Worm (Caenorhabditis elegans) whole organism, early embryonic: Measurements from ENCODE around the gene srh-203.
"Not testable (repeated sequence)": the region's sequence is repeated elsewhere in the genome, so short reads cannot be mapped to it uniquely, and the experiment has no call there.

Experiments
- F13C5.2 ChIP-seq: sonication (generic microtip); optimal IDR thresholded peaks from 2 replicates; lab custom pipeline; 2017; ENCODE audit warnings: mild to moderate bottlenecking, missing genetic modification characterization, inconsistent platforms, missing compliant biosample characterization
- ceh-36 ChIP-seq: sonication (generic microtip); optimal IDR thresholded peaks from 2 replicates; lab custom pipeline; 2016; ENCODE audit warnings: missing genetic modification characterization, inconsistent platforms, missing compliant biosample characterization
- flt-1 ChIP-seq: fragments of 200-800 bp; sonication (Bioruptor generic); IDR thresholded peaks from 2 replicates; pipeline ENCODE4 v1.3.6; 2022; ENCODE audit warnings: missing genetic modification characterization, missing compliant biosample characterization
- hmg-4 ChIP-seq: fragments of 200-800 bp; sonication (Bioruptor generic); optimal IDR thresholded peaks from 2 replicates; lab custom pipeline; 2018; ENCODE audit warnings: mild to moderate bottlenecking, missing genetic modification characterization, missing compliant biosample characterization
- scrt-1 ChIP-seq: fragments of 200-800 bp; sonication (Bioruptor generic); IDR thresholded peaks from 2 replicates; pipeline ENCODE4 v1.3.6; 2022; ENCODE audit warnings: missing genetic modification characterization, missing compliant biosample characterization
- sea-1 ChIP-seq: fragments of 200-800 bp; sonication (Bioruptor generic); conservative IDR thresholded peaks from 2 replicates; pipeline ENCODE4 v1.3.6; 2022; ENCODE audit warnings: missing genetic modification characterization, missing compliant biosample characterization

ce11 chrV:17464278-17464677, 8.2 kb upstream of the srh-203 start, which contains the start of gene F20E11.7:
- not testable (repeated sequence) for TF ChIP-seq flt-1 (GFP tag; lab: Robert Waterston, UW); F13C5.2 (tag; lab: Kevin White, UChicago); sea-1; scrt-1; hmg-4 (GFP tag; lab: Kevin White, UChicago); ceh-36 (tag; lab: Kevin White, UChicago)
